Fruit fly (Drosophila melanogaster) Kc167 (cell line): Measurements from ENCODE around the gene bon.

Experiments used
- Myc ChIP-seq: fragments of >200 bp; optimal IDR thresholded peaks from 2 replicates; lab custom pipeline; 2017; ENCODE audit warnings: missing external identifiers
- Sin3A ChIP-seq: fragments of >200 bp; optimal IDR thresholded peaks from 2 replicates; lab custom pipeline; 2018; ENCODE audit warnings: missing external identifiers
- h ChIP-seq: fragments of >200 bp; optimal IDR thresholded peaks from 3 replicates; lab custom pipeline; 2018; ENCODE audit warnings: missing external identifiers
- insv ChIP-seq: fragments of >200 bp; optimal IDR thresholded peaks from 3 replicates; lab custom pipeline; 2018; ENCODE audit warnings: missing external identifiers
- psq ChIP-seq: fragments of >200 bp; optimal IDR thresholded peaks from 2 replicates; lab custom pipeline; 2017; ENCODE audit warnings: missing external identifiers
- ttk ChIP-seq: sonication (Bioruptor generic); optimal IDR thresholded peaks from 2 replicates; lab custom pipeline; 2017; ENCODE audit warnings: missing external identifiers

- TF ChIP-seq ttk (lab: Kevin White, UChicago) (no peak), h (lab: Kevin White, UChicago) (no peak), Myc (lab: Kevin White, UChicago) (no peak), insv (lab: Kevin White, UChicago) (no peak), Sin3A (lab: Kevin White, UChicago) (no peak), psq (no peak)
Measured at dm6 chr3R:20633984-20634446, 41.1 kb downstream of the bon start.
